Fruit fly (Drosophila melanogaster): ENCODE data around the gene Septin2.
A peak's percentile ranks its signal among the peaks of the same experiment; 100 is the strongest.

The Septin2 gene

dm6 chr3R:20617583-20617982 lies 29.4 kb upstream of the Septin2 start, which contains the start of gene CG5466:
Gene CG5466 (plus strand): TSS chr3R:20617883.
- TF ChIP-seq Sox15 (GFP tag; optimal IDR thresholded peaks at IDR 0.05) (no peak), Blimp-1 (GFP tag; optimal IDR thresholded peaks at IDR 0.05) (no peak), Eip78C (GFP tag) (peak; percentile 22), svp (GFP tag) (no peak)

- TF ChIP-seq CG32006 (GFP tag; optimal IDR thresholded peaks at IDR 0.05), result no peak
- no peak for TF ChIP-seq spab (GFP tag; optimal IDR thresholded peaks at IDR 0.05)
- no peak for TF ChIP-seq CG6808 (GFP tag; optimal IDR thresholded peaks at IDR 0.05)
- no peak for TF ChIP-seq vri (GFP tag; optimal IDR thresholded peaks at IDR 0.05)
- no peak for TF ChIP-seq CG4318 (GFP tag; optimal IDR thresholded peaks at IDR 0.05)
- TF ChIP-seq CG6163 (GFP tag; IDR thresholded peaks at IDR 0.05), result no peak
- no peak for TF ChIP-seq CG15336 (GFP tag; IDR thresholded peaks at IDR 0.05)
- no peak for TF ChIP-seq dac (GFP tag; optimal IDR thresholded peaks at IDR 0.05)
- no peak for TF ChIP-seq Hr38 (GFP tag; optimal IDR thresholded peaks at IDR 0.05)
- no peak for TF ChIP-seq CG7368 (GFP tag; optimal IDR thresholded peaks at IDR 0.05)
- no peak for TF ChIP-seq CG6792 (GFP tag; optimal IDR thresholded peaks at IDR 0.05)
- TF ChIP-seq CG1621 (tag; optimal IDR thresholded peaks at IDR 0.05), result no peak
- TF ChIP-seq CG11294 (GFP tag; IDR thresholded peaks at IDR 0.05), result no peak
- no peak for TF ChIP-seq salr (GFP tag; optimal IDR thresholded peaks at IDR 0.05)
- no peak for TF ChIP-seq Smox (GFP tag; optimal IDR thresholded peaks at IDR 0.05)
- no peak for TF ChIP-seq CG16779 (tag; optimal IDR thresholded peaks at IDR 0.05)
- no peak for TF ChIP-seq Eip93F (GFP tag; optimal IDR thresholded peaks at IDR 0.05)
These were observed 28.6 kb upstream of the Septin2 start, which contains the start of gene CG15923 for dm6 chr3R:20616801-20617200. Gene CG15923 (minus strand): TSS chr3R:20616901.

dm6 chr3R:20608199-20608598 lies 20.0 kb upstream of the Septin2 start:
- no peak for TF ChIP-seq Eip75B (GFP tag; optimal IDR thresholded peaks at IDR 0.05)
- TF ChIP-seq Eip78C (GFP tag), result no peak
- no peak for TF ChIP-seq salr (GFP tag; optimal IDR thresholded peaks at IDR 0.05)
- no peak for TF ChIP-seq CG8119 (GFP tag; IDR thresholded peaks at IDR 0.05)
- TF ChIP-seq Smox (GFP tag; optimal IDR thresholded peaks at IDR 0.05), result no peak
- TF ChIP-seq Met (GFP tag; optimal IDR thresholded peaks at IDR 0.05), result no peak
- TF ChIP-seq Ets21C (GFP tag; optimal IDR thresholded peaks at IDR 0.05), result no peak
- no peak for TF ChIP-seq CG7368 (GFP tag; optimal IDR thresholded peaks at IDR 0.05)
- no peak for TF ChIP-seq OdsH (GFP tag; optimal IDR thresholded peaks at IDR 0.05)
- no peak for TF ChIP-seq CG15336 (GFP tag; IDR thresholded peaks at IDR 0.05)
- TF ChIP-seq acj6 (GFP tag; optimal IDR thresholded peaks at IDR 0.05), result no peak
- no peak for TF ChIP-seq CG6163 (GFP tag; IDR thresholded peaks at IDR 0.05)
- TF ChIP-seq CG11762 (GFP tag; optimal IDR thresholded peaks at IDR 0.05; ENCODE audit: insufficient read depth), result no peak
- no peak for TF ChIP-seq CG34406 (GFP tag; optimal IDR thresholded peaks at IDR 0.05)
- TF ChIP-seq Gug (GFP tag; IDR thresholded peaks at IDR 0.05), result no peak
- no peak for TF ChIP-seq CG8632 (GFP tag; optimal IDR thresholded peaks at IDR 0.05)
- no peak for TF ChIP-seq CG11294 (GFP tag; IDR thresholded peaks at IDR 0.05)
- no peak for TF ChIP-seq fkh (GFP tag; optimal IDR thresholded peaks at IDR 0.05)
- no peak for TF ChIP-seq CG11902 (GFP tag; optimal IDR thresholded peaks at IDR 0.05)

- TF ChIP-seq CG16779 (tag; optimal IDR thresholded peaks at IDR 0.05), result no peak
- TF ChIP-seq CG7368 (GFP tag; optimal IDR thresholded peaks at IDR 0.05), result no peak
- no peak for TF ChIP-seq CG32006 (GFP tag; optimal IDR thresholded peaks at IDR 0.05)
- TF ChIP-seq Met (GFP tag; optimal IDR thresholded peaks at IDR 0.05), result no peak
- no peak for TF ChIP-seq Eip78C (GFP tag)
These were observed 17.5 kb upstream of the Septin2 start for dm6 chr3R:20605562-20606155.

- no peak for TF ChIP-seq vri (GFP tag; optimal IDR thresholded peaks at IDR 0.05)
- TF ChIP-seq CG1621 (tag; optimal IDR thresholded peaks at IDR 0.05), result peak; percentile 6
These were observed 16.9 kb upstream of the Septin2 start for dm6 chr3R:20605078-20605477.
